Fruit fly (Drosophila melanogaster): ENCODE measurements around the gene Gr28b.
A peak's percentile ranks its signal among the peaks of the same experiment; 100 is the strongest.

The Gr28b gene

dm6 chr2L:7494341-7495293 is 32.6 kb upstream of the Gr28b start (continued):
- TF ChIP-seq CG14441 (GFP tag; IDR thresholded peaks at IDR 0.05), result no peak
- TF ChIP-seq vnd (GFP tag; IDR thresholded peaks at IDR 0.05; ENCODE audit: partially characterized antibody), result no peak
- TF ChIP-seq peb (GFP tag; IDR thresholded peaks at IDR 0.05), result no peak
- no peak for TF ChIP-seq CG8281 (tag; optimal IDR thresholded peaks at IDR 0.05)
- TF ChIP-seq Pdp1 (GFP tag; optimal IDR thresholded peaks at IDR 0.05), result peak in 1 of 2 experiments; percentile 96
- peak; percentile 59 for TF ChIP-seq CG17568 (GFP tag; optimal IDR thresholded peaks at IDR 0.05)
- no peak for TF ChIP-seq CG4730 (GFP tag; IDR thresholded peaks at IDR 0.05)
- TF ChIP-seq jumu (GFP tag; optimal IDR thresholded peaks at IDR 0.05), result no peak
- peak; percentile 58 for TF ChIP-seq CG17385 (GFP tag; optimal IDR thresholded peaks at IDR 0.05)
- TF ChIP-seq CG17829 (tag; optimal IDR thresholded peaks at IDR 0.05), result no peak
- peak; percentile 36; the same call in 1 of the 2 replicates for TF ChIP-seq CG10959 (GFP tag; IDR thresholded peaks at IDR 0.05)
- TF ChIP-seq CG3995 (GFP tag; optimal IDR thresholded peaks at IDR 0.05), result no peak
- TF ChIP-seq Sox102F (GFP tag; optimal IDR thresholded peaks at IDR 0.05), result peak; percentile 44
- no peak for TF ChIP-seq Dip3 (GFP tag; optimal IDR thresholded peaks at IDR 0.05)
- peak in 1 of 3 experiments; percentile 51 for TF ChIP-seq lola (GFP tag; optimal IDR thresholded peaks at IDR 0.05)
- peak; percentile 19 for TF ChIP-seq Oli (tag; optimal IDR thresholded peaks at IDR 0.05)
- TF ChIP-seq HmgD (GFP tag; optimal IDR thresholded peaks at IDR 0.05), result no peak
- TF ChIP-seq CG33557 (GFP tag; optimal IDR thresholded peaks at IDR 0.05), result peak; percentile 48
- no peak for TF ChIP-seq chif (GFP tag; optimal IDR thresholded peaks at IDR 0.05)
- peak; percentile 27 for TF ChIP-seq CG1603 (tag; optimal IDR thresholded peaks at IDR 0.05)
- peak; percentile 50 for TF ChIP-seq Ada2b (GFP tag; IDR thresholded peaks at IDR 0.05)
- no peak for TF ChIP-seq CG3281 (GFP tag; optimal IDR thresholded peaks at IDR 0.05)
- TF ChIP-seq CG2120 (GFP tag; optimal IDR thresholded peaks at IDR 0.05), result peak; percentile 87
- peak; percentile 18 for TF ChIP-seq Hsf (GFP tag; optimal IDR thresholded peaks at IDR 0.05)
- peak; percentile 53 for TF ChIP-seq Xbp1 (GFP tag; optimal IDR thresholded peaks at IDR 0.05)
- peak; percentile 22 for TF ChIP-seq CG3163 (GFP tag; optimal IDR thresholded peaks at IDR 0.05)
- no peak for TF ChIP-seq jigr1 (GFP tag; IDR thresholded peaks at IDR 0.05)
- TF ChIP-seq CG9817 (tag; optimal IDR thresholded peaks at IDR 0.05), result peak; percentile 43
- TF ChIP-seq lbe (GFP tag; optimal IDR thresholded peaks at IDR 0.05), result no peak
- no peak for TF ChIP-seq hbn (GFP tag; IDR thresholded peaks at IDR 0.05; ENCODE audit: partially characterized antibody)
- peak; percentile 55; the same call in 2 of the 3 replicates for TF ChIP-seq CG2889 (GFP tag; IDR thresholded peaks at IDR 0.05)
- no peak for TF ChIP-seq nerfin-2 (GFP tag; IDR thresholded peaks at IDR 0.05; ENCODE audit: partially characterized antibody)
- no peak for TF ChIP-seq pnt (GFP tag; optimal IDR thresholded peaks at IDR 0.05)
- TF ChIP-seq CG10431 (GFP tag; optimal IDR thresholded peaks at IDR 0.05), result no peak
- peak; percentile 66; the same call in 1 of the 2 replicates for TF ChIP-seq ranshi (GFP tag; IDR thresholded peaks at IDR 0.05)
- TF ChIP-seq Lpt (GFP tag; optimal IDR thresholded peaks at IDR 0.05), result no peak
- TF ChIP-seq lab (GFP tag; optimal IDR thresholded peaks at IDR 0.05), result peak; percentile 56
- peak; percentile 42 for TF ChIP-seq CG18262 (tag; optimal IDR thresholded peaks at IDR 0.05)
- TF ChIP-seq CG7839 (tag; optimal IDR thresholded peaks at IDR 0.05), result peak; percentile 50
- TF ChIP-seq Chrac-16 (GFP tag; optimal IDR thresholded peaks at IDR 0.05), result peak; percentile 60
- TF ChIP-seq CG2678 (tag; optimal IDR thresholded peaks at IDR 0.05), result peak; percentile 24
- TF ChIP-seq CG11247 (GFP tag; IDR thresholded peaks at IDR 0.05), result 0 out of 2 replicates have a peak, but pooled peaks have one; percentile 40
- TF ChIP-seq Adf1 (GFP tag; IDR thresholded peaks at IDR 0.05), result peak; percentile 32; the same call in 1 of the 2 replicates
- no peak for TF ChIP-seq CG13296 (GFP tag; optimal IDR thresholded peaks at IDR 0.05)
- TF ChIP-seq bigmax (GFP tag; optimal IDR thresholded peaks at IDR 0.05), result no peak
- no peak for TF ChIP-seq Abd-B (GFP tag; optimal IDR thresholded peaks at IDR 0.05)
- TF ChIP-seq sens (GFP tag), result peak; percentile 84
- peak; percentile 10 for TF ChIP-seq CG18619 (GFP tag; optimal IDR thresholded peaks at IDR 0.05)
